Fruit fly (Drosophila melanogaster) whole organism, adult: ENCODE data around the gene Fibp.

Experiments used
- CG14711 ChIP-seq: fragments of 200-800 bp; sonication (Bioruptor generic); optimal IDR thresholded peaks from 2 replicates; lab custom pipeline; 2018; ENCODE audit warnings: missing biosample characterization, mild to moderate bottlenecking, missing genetic modification characterization, moderate library complexity
- CG1620 ChIP-seq: fragments of 200-800 bp; sonication (Bioruptor generic); optimal IDR thresholded peaks from 2 replicates; lab custom pipeline; 2016; ENCODE audit warnings: missing biosample characterization, missing genetic modification characterization
- CG33017 ChIP-seq: fragments of 200-800 bp; sonication (Bioruptor generic); optimal IDR thresholded peaks from 2 replicates; lab custom pipeline; 2018; ENCODE audit warnings: missing biosample characterization, mild to moderate bottlenecking, missing genetic modification characterization, moderate library complexity
- CG5204 ChIP-seq: fragments of 200-800 bp; sonication (Bioruptor generic); optimal IDR thresholded peaks from 2 replicates; lab custom pipeline; 2016; ENCODE audit warnings: missing biosample characterization, missing genetic modification characterization
- CG7045 ChIP-seq: fragments of 200-800 bp; sonication (Bioruptor generic); optimal IDR thresholded peaks from 2 replicates; lab custom pipeline; 2017; ENCODE audit warnings: missing biosample characterization, mild to moderate bottlenecking, missing genetic modification characterization
- CG7101 ChIP-seq: fragments of 200-800 bp; sonication (Bioruptor generic); optimal IDR thresholded peaks from 2 replicates; lab custom pipeline; 2018; ENCODE audit warnings: missing biosample characterization, mild to moderate bottlenecking, missing genetic modification characterization, moderate library complexity
- bab1 ChIP-seq: fragments of 200-800 bp; sonication (Bioruptor generic); optimal IDR thresholded peaks from 3 replicates; lab custom pipeline; 2019; ENCODE audit warnings: missing biosample characterization, mild to moderate bottlenecking, missing genetic modification characterization, moderate library complexity
- kay ChIP-seq: fragments of 200-800 bp; sonication (Bioruptor generic); peaks from one replicate; lab custom pipeline; 2016; ENCODE audit warnings: missing biosample characterization, missing genetic modification characterization, borderline replicate concordance
- ovo ChIP-seq: fragments of 200-800 bp; sonication (Bioruptor generic); optimal IDR thresholded peaks from 2 replicates; lab custom pipeline; 2016; ENCODE audit warnings: missing biosample characterization, missing genetic modification characterization
- pad ChIP-seq: fragments of 200-800 bp; sonication (Bioruptor generic); optimal IDR thresholded peaks from 3 replicates; lab custom pipeline; 2017; ENCODE audit warnings: missing biosample characterization, missing genetic modification characterization, mild to moderate bottlenecking, moderate library complexity, missing genetic modification reagents
- tj ChIP-seq: fragments of 200-800 bp; sonication (Bioruptor generic); optimal IDR thresholded peaks from 3 replicates; lab custom pipeline; 2017; ENCODE audit warnings: missing biosample characterization, mild to moderate bottlenecking, missing genetic modification characterization, moderate library complexity

- no peak for TF ChIP-seq CG33017 (tag; lab: Kevin White, UChicago)
- no peak for TF ChIP-seq ovo
- TF ChIP-seq bab1, result no peak
- TF ChIP-seq CG7101, result no peak
- TF ChIP-seq tj (GFP tag; lab: Kevin White, UChicago), result peak; percentile 58
- no peak for TF ChIP-seq CG1620 (GFP tag; lab: Kevin White, UChicago)
- no peak for TF ChIP-seq CG5204 (GFP tag; lab: Kevin White, UChicago)
- TF ChIP-seq CG7045 (GFP tag; lab: Kevin White, UChicago), result no peak
- TF ChIP-seq kay (GFP tag; lab: Kevin White, UChicago), result no peak
- TF ChIP-seq CG14711 (tag; lab: Kevin White, UChicago), result peak; percentile 91
- TF ChIP-seq pad, result no peak
Observed at dm6 chr3L:19792717-19793437, 24.9 kb downstream of the Fibp start.
